Fruit fly (Drosophila melanogaster) whole organism: ENCODE data around the gene grsm.

Experiments used
- Dll ChIP-seq: fragments of >200 bp; optimal IDR thresholded peaks from 2 replicates; lab custom pipeline; 2017
- psq ChIP-seq: fragments of >200 bp; optimal IDR thresholded peaks from 2 replicates; lab custom pipeline; 2017

DNA sequence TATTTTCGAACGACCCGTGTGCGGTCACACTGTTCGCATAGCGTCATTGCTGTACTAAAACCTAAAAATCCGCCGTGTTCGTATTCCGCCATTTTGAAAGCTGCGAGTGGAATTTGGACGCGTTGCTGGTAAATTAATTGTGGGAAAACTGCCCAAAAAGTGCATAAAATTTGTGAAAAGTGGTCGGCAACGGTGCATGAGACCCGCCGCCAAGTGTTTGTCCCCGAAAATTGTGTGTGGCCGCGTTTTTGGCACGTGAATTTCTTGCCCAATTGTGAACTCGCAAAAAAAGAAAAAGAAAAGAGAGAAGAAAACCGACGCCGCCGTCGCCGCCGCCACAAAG is 44.1 kb upstream of the grsm start, which contains the start of gene CtBP:
- TF ChIP-seq Dll (lab: Kevin White, UChicago), result no peak
- no peak for TF ChIP-seq psq
